Fruit fly (Drosophila melanogaster): ENCODE measurements around the gene CG15536.

CG15536 gene

dm6 chr3R:30422871-30423270 lies 2.1 kb downstream of the CG15536 start, which contains the start of the genes CG2217 and CG42740:
Gene CG2217 (minus strand): TSS chr3R:30422971.
Gene CG42740 (minus strand): TSS chr3R:30422971.
- TF ChIP-seq vri (GFP tag; optimal IDR thresholded peaks at IDR 0.05) (no peak), fkh (GFP tag; optimal IDR thresholded peaks at IDR 0.05) (no peak), CG8319 (GFP tag; optimal IDR thresholded peaks at IDR 0.05) (no peak)

- TF ChIP-seq svp (GFP tag) (peak; percentile 83), CG6854 (GFP tag; optimal IDR thresholded peaks at IDR 0.05) (no peak), CG10631 (GFP tag; optimal IDR thresholded peaks at IDR 0.05) (no peak)
Measured at dm6 chr3R:30419216-30419615, 5.7 kb downstream of the CG15536 start.

dm6 chr3R:30416765-30417274 lies 8.1 kb downstream of the CG15536 start:
- no peak for TF ChIP-seq salr (GFP tag; optimal IDR thresholded peaks at IDR 0.05)

- TF ChIP-seq esn (GFP tag; optimal IDR thresholded peaks at IDR 0.05), result peak; percentile 70
- TF ChIP-seq Ets21C (GFP tag; optimal IDR thresholded peaks at IDR 0.05), result peak; percentile 53
- no peak for TF ChIP-seq CG3032 (tag; optimal IDR thresholded peaks at IDR 0.05)
- TF ChIP-seq dac (GFP tag; optimal IDR thresholded peaks at IDR 0.05), result no peak
- no peak for TF ChIP-seq CG34406 (GFP tag; optimal IDR thresholded peaks at IDR 0.05)
- TF ChIP-seq Hr4 (GFP tag; optimal IDR thresholded peaks at IDR 0.05), result peak; percentile 30
- TF ChIP-seq topi (GFP tag; optimal IDR thresholded peaks at IDR 0.05), result peak; percentile 72
- TF ChIP-seq CG11294 (GFP tag; IDR thresholded peaks at IDR 0.05), result no peak
- TF ChIP-seq CG11902 (GFP tag; optimal IDR thresholded peaks at IDR 0.05), result peak; percentile 35
- TF ChIP-seq spab (GFP tag; optimal IDR thresholded peaks at IDR 0.05), result peak; percentile 18
- peak; percentile 80 for TF ChIP-seq svp (GFP tag)
- TF ChIP-seq lz (GFP tag; optimal IDR thresholded peaks at IDR 0.05), result peak; percentile 54
- peak; percentile 58 for TF ChIP-seq eg (GFP tag; IDR thresholded peaks at IDR 0.05)
- TF ChIP-seq CG10669 (GFP tag; optimal IDR thresholded peaks at IDR 0.05), result peak; percentile 50
- TF ChIP-seq ss (GFP tag; optimal IDR thresholded peaks at IDR 0.05), result peak in 1 of 2 experiments; percentile 27
- TF ChIP-seq CG6808 (GFP tag; optimal IDR thresholded peaks at IDR 0.05), result peak; percentile 35
- no peak for TF ChIP-seq Lpt (GFP tag; optimal IDR thresholded peaks at IDR 0.05)
- TF ChIP-seq CG6276 (GFP tag; optimal IDR thresholded peaks at IDR 0.05), result no peak
- TF ChIP-seq Ets96B (tag; optimal IDR thresholded peaks at IDR 0.05), result peak; percentile 40
- TF ChIP-seq Sox102F (GFP tag; optimal IDR thresholded peaks at IDR 0.05), result peak; percentile 56
- TF ChIP-seq Met (GFP tag; optimal IDR thresholded peaks at IDR 0.05), result no peak
- TF ChIP-seq Blimp-1 (GFP tag; optimal IDR thresholded peaks at IDR 0.05), result no peak
- peak; percentile 75 for TF ChIP-seq Hr39 (GFP tag; optimal IDR thresholded peaks at IDR 0.05)
- peak; percentile 69 for TF ChIP-seq CG3919 (GFP tag; optimal IDR thresholded peaks at IDR 0.05)
- TF ChIP-seq CG8319 (GFP tag; optimal IDR thresholded peaks at IDR 0.05), result peak; percentile 20
- TF ChIP-seq CG8632 (GFP tag; optimal IDR thresholded peaks at IDR 0.05), result peak; percentile 30
- no peak for TF ChIP-seq net (GFP tag; optimal IDR thresholded peaks at IDR 0.05)
- no peak for TF ChIP-seq CG15336 (GFP tag; IDR thresholded peaks at IDR 0.05)
- TF ChIP-seq fkh (GFP tag; optimal IDR thresholded peaks at IDR 0.05), result no peak
- peak; percentile 43 for TF ChIP-seq Sox15 (GFP tag; optimal IDR thresholded peaks at IDR 0.05)
- peak; percentile 70 for TF ChIP-seq cyc (GFP tag; optimal IDR thresholded peaks at IDR 0.05)
- TF ChIP-seq OdsH (GFP tag; optimal IDR thresholded peaks at IDR 0.05), result peak; percentile 52
- TF ChIP-seq Eip78C (GFP tag), result peak; percentile 78
- no peak for TF ChIP-seq Eip93F (GFP tag; optimal IDR thresholded peaks at IDR 0.05)
- TF ChIP-seq CG1621 (tag; optimal IDR thresholded peaks at IDR 0.05), result peak; percentile 6
- TF ChIP-seq CG6163 (GFP tag; IDR thresholded peaks at IDR 0.05), result peak; percentile 82
- TF ChIP-seq CG32006 (GFP tag; optimal IDR thresholded peaks at IDR 0.05), result no peak
- peak; percentile 49 for TF ChIP-seq Smox (GFP tag; optimal IDR thresholded peaks at IDR 0.05)
- peak; percentile 49 for TF ChIP-seq achi (GFP tag; optimal IDR thresholded peaks at IDR 0.05)
- no peak for TF ChIP-seq fd59A (GFP tag; optimal IDR thresholded peaks at IDR 0.05)
- no peak for TF ChIP-seq CG16779 (tag; optimal IDR thresholded peaks at IDR 0.05)
- TF ChIP-seq Eip75B (GFP tag; optimal IDR thresholded peaks at IDR 0.05), result peak; percentile 49
Measured at dm6 chr3R:30413795-30414194, 11.2 kb downstream of the CG15536 start.

Data from whole organism, prepupa.